Fruit fly (Drosophila melanogaster): ENCODE measurements around the gene CG7384.

DNA sequence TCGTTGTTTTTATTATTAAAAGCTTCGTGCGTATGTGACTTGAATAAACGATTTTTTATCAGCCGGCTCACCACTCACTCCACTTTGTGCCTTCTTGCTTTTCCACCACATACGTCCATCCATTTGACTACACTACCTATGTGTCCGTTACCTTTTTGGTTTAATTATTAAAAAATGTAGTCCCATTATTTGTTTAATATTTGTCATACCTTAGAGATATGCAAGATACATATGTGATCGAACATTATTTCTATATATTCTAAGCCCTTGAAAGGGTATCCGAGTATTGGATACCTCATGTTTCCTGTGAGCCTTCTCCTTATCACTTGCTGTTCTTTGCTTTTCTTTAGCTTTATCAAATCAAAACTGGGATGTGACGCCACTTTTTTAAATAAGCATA, 9.0 kb upstream of the CG7384 start:
- TF ChIP-seq Myc (optimal IDR thresholded peaks at IDR 0.05) = no peak
- no peak for TF ChIP-seq insv (optimal IDR thresholded peaks at IDR 0.05)

All from Kc167 (cell line).